Worm (Caenorhabditis elegans) whole organism, young adult: Measurements from ENCODE around the gene F21H12.3.

ENCODE experiments used
- him-1 ChIP-seq: sonication (generic microtip); optimal IDR thresholded peaks from 2 replicates; lab custom pipeline; 2016; ENCODE audit warnings: missing genotype, missing genetic modification reagents, missing genetic modification characterization, missing compliant biosample characterization
- nhr-90 ChIP-seq: sonication (generic microtip); optimal IDR thresholded peaks from 2 replicates; lab custom pipeline; 2016; ENCODE audit warnings: missing genotype, mild to moderate bottlenecking, missing genetic modification characterization, missing compliant biosample characterization

ce11 chrII:6067066-6067465 is 15.7 kb upstream of the F21H12.3 start, which contains the start of gene H12I13.1:
- no peak for TF ChIP-seq nhr-90
- TF ChIP-seq him-1 (tag; lab: Kevin White, UChicago): no peak
